Worm (Caenorhabditis elegans): ENCODE data around the gene W08F4.3.

ce11 chrII:605267-605666, 24.9 kb downstream of the W08F4.3 start, which contains the start of gene W04H10.2:
- TF ChIP-seq fkh-2 (tag; optimal IDR thresholded peaks at IDR 0.05) (no peak), pha-4 (tag; optimal IDR thresholded peaks at IDR 0.05) (no peak), lin-39 (tag; optimal IDR thresholded peaks at IDR 0.05) (no peak), snpc-4 (tag; optimal IDR thresholded peaks at IDR 0.05) (no peak), ZK546.5 (tag; optimal IDR thresholded peaks at IDR 0.05) (no peak), ztf-11 (tag; optimal IDR thresholded peaks at IDR 0.05) (no peak), nhr-23 (tag; optimal IDR thresholded peaks at IDR 0.05) (no peak), nhr-67 (tag; optimal IDR thresholded peaks at IDR 0.05) (no peak)

Data from whole organism, L3 larva.